Fruit fly (Drosophila melanogaster): ENCODE data around the gene mtrm.

mtrm gene

dm6 chr3L:8449202-8449799, 36.5 kb downstream of the mtrm start, which contains the start of gene CG6983 (continued):
- TF ChIP-seq CkIIα-i1 (GFP tag; IDR thresholded peaks at IDR 0.05) (no peak), CG7963 (GFP tag; IDR thresholded peaks at IDR 0.05; ENCODE audit: partially characterized antibody) (no peak), CG9437 (GFP tag; optimal IDR thresholded peaks at IDR 0.05) (no peak), Sox102F (GFP tag; optimal IDR thresholded peaks at IDR 0.05) (peak; percentile 5), CG8089 (GFP tag; optimal IDR thresholded peaks at IDR 0.05) (no peak), H15 (GFP tag; IDR thresholded peaks at IDR 0.05) (no peak), CG5245 (GFP tag; optimal IDR thresholded peaks at IDR 0.05) (no peak), Rfx (GFP tag; IDR thresholded peaks at IDR 0.05) (peak; percentile 34; the same call in 1 of the 2 replicates), CG13296 (GFP tag; optimal IDR thresholded peaks at IDR 0.05) (peak; percentile 15), CG8290 (GFP tag; optimal IDR thresholded peaks at IDR 0.05) (no peak), CG8290 (tag; optimal IDR thresholded peaks at IDR 0.05) (peak in 1 of 2 experiments; percentile 6), HHEX (GFP tag; optimal IDR thresholded peaks at IDR 0.05) (no peak), bsh (GFP tag; optimal IDR thresholded peaks at IDR 0.05) (no peak), ac (GFP tag; optimal IDR thresholded peaks at IDR 0.05) (no peak), HLH3B (GFP tag; IDR thresholded peaks at IDR 0.05) (no peak), Oaz (GFP tag; IDR thresholded peaks at IDR 0.05) (no peak), CG1529 (GFP tag; optimal IDR thresholded peaks at IDR 0.05) (no peak), CG6175 (GFP tag; IDR thresholded peaks at IDR 0.05) (no peak), CG13624 (GFP tag; optimal IDR thresholded peaks at IDR 0.05) (no peak), CG10267 (tag; optimal IDR thresholded peaks at IDR 0.05) (peak; percentile 32), nerfin-1 (tag; optimal IDR thresholded peaks at IDR 0.05) (no peak), Hmx (GFP tag; optimal IDR thresholded peaks at IDR 0.05) (no peak), CG14441 (GFP tag; IDR thresholded peaks at IDR 0.05) (no peak), otp (GFP tag; IDR thresholded peaks at IDR 0.05) (no peak; the same call in 2 of the 3 replicates), bowl (GFP tag; IDR thresholded peaks at IDR 0.05) (no peak), CG4360 (GFP tag; IDR thresholded peaks at IDR 0.05) (no peak), salm (tag; optimal IDR thresholded peaks at IDR 0.05) (no peak), Elba2 (GFP tag; optimal IDR thresholded peaks at IDR 0.05) (no peak), CG18619 (GFP tag; optimal IDR thresholded peaks at IDR 0.05) (no peak), CG12299 (tag; optimal IDR thresholded peaks at IDR 0.05) (no peak), seq (GFP tag; IDR thresholded peaks at IDR 0.05) (no peak), CG8388 (GFP tag; optimal IDR thresholded peaks at IDR 0.05) (no peak), Fer2 (tag; optimal IDR thresholded peaks at IDR 0.05) (no peak), tll (GFP tag; optimal IDR thresholded peaks at IDR 0.05) (no peak), exex (tag; optimal IDR thresholded peaks at IDR 0.05) (no peak), fd64A (GFP tag; optimal IDR thresholded peaks at IDR 0.05) (no peak), CG6272 (GFP tag; IDR thresholded peaks at IDR 0.05) (peak; percentile 28; the same call in 1 of the 2 replicates), lola (GFP tag; optimal IDR thresholded peaks at IDR 0.05) (no peak), CG8944 (GFP tag; optimal IDR thresholded peaks at IDR 0.05) (no peak), CG12769 (tag; optimal IDR thresholded peaks at IDR 0.05) (no peak), CG33557 (GFP tag; optimal IDR thresholded peaks at IDR 0.05) (no peak), pho (GFP tag; optimal IDR thresholded peaks at IDR 0.05) (no peak), ara (GFP tag; IDR thresholded peaks at IDR 0.05) (no peak), H2.0 (GFP tag; IDR thresholded peaks at IDR 0.05) (no peak), CG4820 (GFP tag; optimal IDR thresholded peaks at IDR 0.05) (no peak), ERR (GFP tag; optimal IDR thresholded peaks at IDR 0.05) (no peak), CG12236 (GFP tag; optimal IDR thresholded peaks at IDR 0.05) (no peak), CG11093 (GFP tag; IDR thresholded peaks at IDR 0.05) (no peak), dati (GFP tag; IDR thresholded peaks at IDR 0.05) (no peak), gsb-n (tag; optimal IDR thresholded peaks at IDR 0.05) (no peak), esg (GFP tag; conservative IDR thresholded peaks at IDR 0.05) (no peak)
